Fruit fly (Drosophila melanogaster) whole organism, embryonic: ENCODE measurements around the gene CycB3.

Experiments used
- Asciz ChIP-seq: fragments of 200-800 bp; sonication (Bioruptor generic); optimal IDR thresholded peaks from 2 replicates; lab custom pipeline; 2017; ENCODE audit warnings: missing biosample characterization, mild to moderate bottlenecking, missing genetic modification characterization, missing genetic modification reagents
- BtbVII ChIP-seq: fragments of 200-800 bp; sonication (Bioruptor generic); optimal IDR thresholded peaks from 3 replicates; lab custom pipeline; 2017; ENCODE audit warnings: missing biosample characterization, mild to moderate bottlenecking, missing genetic modification characterization
- CG10147 ChIP-seq: fragments of 200-800 bp; sonication (Bioruptor generic); optimal IDR thresholded peaks from 2 replicates; lab custom pipeline; 2019; ENCODE audit warnings: missing biosample characterization, mild to moderate bottlenecking, missing genetic modification characterization, moderate library complexity
- CG1024 ChIP-seq: fragments of 200-800 bp; sonication (Bioruptor generic); IDR thresholded peaks from 2 replicates; pipeline ENCODE4 v1.3.6; 2022; ENCODE audit warnings: missing biosample characterization, missing genetic modification characterization
- CG10267 ChIP-seq: fragments of 200-800 bp; sonication (Bioruptor generic); optimal IDR thresholded peaks from 2 replicates; lab custom pipeline; 2018; ENCODE audit warnings: missing biosample characterization, mild to moderate bottlenecking, missing genetic modification characterization, moderate library complexity
- CG10462 ChIP-seq: fragments of 200-800 bp; sonication (Bioruptor generic); optimal IDR thresholded peaks from 2 replicates; lab custom pipeline; 2016; ENCODE audit warnings: missing biosample characterization, missing genetic modification characterization
- CG10565 ChIP-seq: fragments of 200-800 bp; sonication (Bioruptor generic); optimal IDR thresholded peaks from 3 replicates; lab custom pipeline; 2016; ENCODE audit warnings: missing biosample characterization, mild to moderate bottlenecking, missing genetic modification characterization
- CG11093 ChIP-seq: fragments of 200-800 bp; sonication (Bioruptor generic); IDR thresholded peaks from 3 replicates; pipeline ENCODE4 v1.3.6; 2022; ENCODE audit warnings: missing biosample characterization, missing genetic modification characterization
- CG11456 ChIP-seq: fragments of 200-800 bp; sonication (Bioruptor generic); IDR thresholded peaks from 3 replicates; pipeline ENCODE4 v1.3.6; 2022; ENCODE audit warnings: missing biosample characterization, missing genetic modification characterization
- CG12659 ChIP-seq: fragments of 200-800 bp; sonication (Bioruptor generic); optimal IDR thresholded peaks from 3 replicates; lab custom pipeline; 2017; ENCODE audit warnings: mild to moderate bottlenecking, missing biosample characterization, missing genetic modification reagents, missing genetic modification characterization
- CG13894 ChIP-seq: fragments of 200-800 bp; sonication (Bioruptor generic); optimal IDR thresholded peaks from 3 replicates; lab custom pipeline; 2018; ENCODE audit warnings: missing biosample characterization, mild to moderate bottlenecking, missing genetic modification characterization, moderate library complexity
- CG14710 ChIP-seq: fragments of 200-800 bp; sonication (Bioruptor generic); optimal IDR thresholded peaks from 3 replicates; lab custom pipeline; 2019; ENCODE audit warnings: missing biosample characterization, mild to moderate bottlenecking, missing genetic modification characterization, moderate library complexity
- CG15696 ChIP-seq: fragments of 200-800 bp; sonication (Bioruptor generic); optimal IDR thresholded peaks from 2 replicates; lab custom pipeline; 2019; ENCODE audit warnings: missing biosample characterization, mild to moderate bottlenecking, missing genetic modification characterization, moderate library complexity
- CG1602 ChIP-seq: fragments of 200-800 bp; sonication (Bioruptor generic); optimal IDR thresholded peaks from 3 replicates; lab custom pipeline; 2016; ENCODE audit warnings: missing biosample characterization, missing genetic modification characterization
- CG18011 ChIP-seq: fragments of 200-800 bp; sonication (Bioruptor generic); optimal IDR thresholded peaks from 2 replicates; lab custom pipeline; 2017; ENCODE audit warnings: missing biosample characterization, missing genetic modification characterization, mild to moderate bottlenecking, moderate library complexity, missing genotype
- CG18262 ChIP-seq: fragments of 200-800 bp; optimal IDR thresholded peaks from 3 replicates; lab custom pipeline; 2019; ENCODE audit warnings: missing biosample characterization, mild to moderate bottlenecking, missing genetic modification characterization, moderate library complexity
- CG2129 ChIP-seq: fragments of 200-800 bp; sonication (Bioruptor generic); IDR thresholded peaks from 2 replicates; pipeline ENCODE4 v1.3.6; 2022; ENCODE audit warnings: missing biosample characterization, missing genetic modification characterization; ENCODE audit not compliant: partially characterized antibody
- CG31441 ChIP-seq: fragments of 200-800 bp; sonication (Bioruptor generic); IDR thresholded peaks from 2 replicates; pipeline ENCODE4 v1.3.6; 2022; ENCODE audit warnings: missing biosample characterization, missing genetic modification characterization
- CG32772 ChIP-seq: fragments of 200-800 bp; sonication (Bioruptor generic); IDR thresholded peaks from 2 replicates; pipeline ENCODE4 v1.3.6; 2022; ENCODE audit warnings: missing biosample characterization, missing genetic modification characterization
- CG3995 ChIP-seq: fragments of 200-800 bp; sonication (Bioruptor generic); optimal IDR thresholded peaks from 3 replicates; lab custom pipeline; 2016; ENCODE audit warnings: missing biosample characterization, missing genetic modification characterization
- CG4282 ChIP-seq: fragments of 200-800 bp; sonication (Bioruptor generic); optimal IDR thresholded peaks from 2 replicates; lab custom pipeline; 2016; ENCODE audit warnings: missing biosample characterization, missing genetic modification characterization
- CG5245 ChIP-seq: fragments of 200-800 bp; sonication (Bioruptor generic); optimal IDR thresholded peaks from 3 replicates; lab custom pipeline; 2016; ENCODE audit warnings: missing biosample characterization, missing genetic modification characterization
- CG5953 ChIP-seq: fragments of 200-800 bp; sonication (Bioruptor generic); IDR thresholded peaks from 2 replicates; pipeline ENCODE4 v1.3.6; 2022; ENCODE audit warnings: missing biosample characterization, missing genetic modification characterization
- CG6254 ChIP-seq: fragments of 200-800 bp; sonication (Bioruptor generic); optimal IDR thresholded peaks from 3 replicates; lab custom pipeline; 2017; ENCODE audit warnings: mild to moderate bottlenecking, missing biosample characterization, missing genetic modification reagents, missing genetic modification characterization
- CG6689 ChIP-seq: fragments of 200-800 bp; sonication (Bioruptor generic); IDR thresholded peaks from 2 replicates; pipeline ENCODE4 v1.3.6; 2022; ENCODE audit warnings: missing biosample characterization, missing genetic modification characterization
- CG7372 ChIP-seq: fragments of 200-800 bp; sonication (Bioruptor generic); IDR thresholded peaks from 2 replicates; pipeline ENCODE4 v1.3.6; 2022; ENCODE audit warnings: missing biosample characterization, missing genetic modification characterization
- CG7556 ChIP-seq: fragments of 200-800 bp; sonication (Bioruptor generic); optimal IDR thresholded peaks from 2 replicates; lab custom pipeline; 2017; ENCODE audit warnings: missing biosample characterization, mild to moderate bottlenecking, missing genetic modification characterization
- CG9727 ChIP-seq: fragments of 200-800 bp; sonication (Bioruptor generic); optimal IDR thresholded peaks from 3 replicates; lab custom pipeline; 2017; ENCODE audit warnings: missing biosample characterization, mild to moderate bottlenecking, missing genetic modification characterization
- Doc3 ChIP-seq: fragments of 200-800 bp; sonication (Bioruptor generic); IDR thresholded peaks from 3 replicates; pipeline ENCODE4 v1.3.6; 2022; ENCODE audit warnings: missing biosample characterization, missing genetic modification characterization; ENCODE audit not compliant: partially characterized antibody
- Elba2 ChIP-seq: fragments of 200-800 bp; sonication (Bioruptor generic); optimal IDR thresholded peaks from 3 replicates; lab custom pipeline; 2016; ENCODE audit warnings: missing biosample characterization, missing genetic modification characterization
- HmgD ChIP-seq: fragments of 200-800 bp; sonication (Bioruptor generic); optimal IDR thresholded peaks from 3 replicates; lab custom pipeline; 2016; ENCODE audit warnings: missing biosample characterization, missing genetic modification characterization
- Max ChIP-seq: fragments of 200-800 bp; sonication (Bioruptor generic); optimal IDR thresholded peaks from 2 replicates; lab custom pipeline; 2016; ENCODE audit warnings: missing biosample characterization, mild to moderate bottlenecking, missing genetic modification characterization
- Nf-YB ChIP-seq: fragments of 200-800 bp; sonication (Bioruptor generic); optimal IDR thresholded peaks from 3 replicates; lab custom pipeline; 2019; ENCODE audit warnings: missing biosample characterization, mild to moderate bottlenecking, missing genetic modification characterization, moderate library complexity
- Nf-YC ChIP-seq: fragments of 200-800 bp; optimal IDR thresholded peaks from 3 replicates; lab custom pipeline; 2019; ENCODE audit warnings: missing biosample characterization, mild to moderate bottlenecking, missing genetic modification characterization, moderate library complexity
- TFAM ChIP-seq: fragments of 200-800 bp; sonication (Bioruptor generic); optimal IDR thresholded peaks from 2 replicates; lab custom pipeline; 2017; ENCODE audit warnings: missing biosample characterization, missing genetic modification characterization, inconsistent platforms
- ap ChIP-seq: fragments of 200-800 bp; sonication (Bioruptor generic); IDR thresholded peaks from 2 replicates; pipeline ENCODE4 v1.3.6; 2022; ENCODE audit warnings: missing biosample characterization, missing genetic modification characterization
- ase ChIP-seq: fragments of 200-800 bp; sonication (Bioruptor generic); IDR thresholded peaks from 3 replicates; pipeline ENCODE4 v1.3.6; 2022; ENCODE audit warnings: missing biosample characterization, missing genetic modification characterization
- ato ChIP-seq: fragments of 200-800 bp; sonication (Bioruptor generic); IDR thresholded peaks from 2 replicates; pipeline ENCODE4 v1.3.6; 2022; ENCODE audit warnings: missing biosample characterization, missing genetic modification characterization; ENCODE audit not compliant: partially characterized antibody
- br ChIP-seq: fragments of >200 bp; optimal IDR thresholded peaks from 2 replicates; lab custom pipeline; 2017
- cad ChIP-seq: fragments of >200 bp; optimal IDR thresholded peaks from 2 replicates; lab custom pipeline; 2017; ENCODE audit warnings: missing biosample characterization, missing genetic modification characterization
- cato ChIP-seq: fragments of 200-800 bp; sonication (Bioruptor generic); optimal IDR thresholded peaks from 2 replicates; lab custom pipeline; 2016; ENCODE audit warnings: missing biosample characterization, missing genetic modification characterization, borderline replicate concordance
- cg ChIP-seq: fragments of 200-800 bp; sonication (Bioruptor generic); optimal IDR thresholded peaks from 3 replicates; lab custom pipeline; 2019; ENCODE audit warnings: missing biosample characterization, mild to moderate bottlenecking, missing genetic modification characterization, moderate library complexity
- chinmo ChIP-seq: fragments of 200-800 bp; sonication (Bioruptor generic); IDR thresholded peaks from 4 replicates; pipeline ENCODE4 v1.3.6; 2022; ENCODE audit warnings: missing biosample characterization, missing genetic modification characterization; ENCODE audit not compliant: partially characterized antibody
- dati ChIP-seq: fragments of 200-800 bp; sonication (Bioruptor generic); IDR thresholded peaks from 2 replicates; pipeline ENCODE4 v1.3.6; 2022; ENCODE audit warnings: missing biosample characterization, missing genetic modification characterization
- dysf ChIP-seq: fragments of 200-800 bp; sonication (Bioruptor generic); IDR thresholded peaks from 3 replicates; pipeline ENCODE4 v1.3.6; 2022; ENCODE audit warnings: missing biosample characterization, missing genetic modification characterization
- ems ChIP-seq: fragments of 200-800 bp; sonication (Bioruptor generic); optimal IDR thresholded peaks from 3 replicates; lab custom pipeline; 2016; ENCODE audit warnings: missing biosample characterization, missing genetic modification characterization
- hbn ChIP-seq: fragments of 200-800 bp; sonication (Bioruptor generic); IDR thresholded peaks from 2 replicates; pipeline ENCODE4 v1.3.6; 2022; ENCODE audit warnings: missing biosample characterization, missing genetic modification characterization; ENCODE audit not compliant: partially characterized antibody
- kay ChIP-seq: fragments of 200-800 bp; sonication (Bioruptor generic); optimal IDR thresholded peaks from 2 replicates; lab custom pipeline; 2016; ENCODE audit warnings: missing biosample characterization, missing genetic modification characterization
- onecut ChIP-seq: fragments of 200-800 bp; sonication (Bioruptor generic); IDR thresholded peaks from 2 replicates; pipeline ENCODE4 v1.3.6; 2022; ENCODE audit warnings: missing biosample characterization, missing genetic modification characterization
- pzg ChIP-seq: fragments of 200-800 bp; sonication (Bioruptor generic); optimal IDR thresholded peaks from 3 replicates; lab custom pipeline; 2018; ENCODE audit warnings: missing biosample characterization, mild to moderate bottlenecking, missing genetic modification characterization, moderate library complexity
- vfl ChIP-seq: fragments of 200-800 bp; sonication (Bioruptor generic); optimal IDR thresholded peaks from 2 replicates; lab custom pipeline; 2016; ENCODE audit warnings: missing biosample characterization, missing genetic modification characterization

Gene CycB3

DNA sequence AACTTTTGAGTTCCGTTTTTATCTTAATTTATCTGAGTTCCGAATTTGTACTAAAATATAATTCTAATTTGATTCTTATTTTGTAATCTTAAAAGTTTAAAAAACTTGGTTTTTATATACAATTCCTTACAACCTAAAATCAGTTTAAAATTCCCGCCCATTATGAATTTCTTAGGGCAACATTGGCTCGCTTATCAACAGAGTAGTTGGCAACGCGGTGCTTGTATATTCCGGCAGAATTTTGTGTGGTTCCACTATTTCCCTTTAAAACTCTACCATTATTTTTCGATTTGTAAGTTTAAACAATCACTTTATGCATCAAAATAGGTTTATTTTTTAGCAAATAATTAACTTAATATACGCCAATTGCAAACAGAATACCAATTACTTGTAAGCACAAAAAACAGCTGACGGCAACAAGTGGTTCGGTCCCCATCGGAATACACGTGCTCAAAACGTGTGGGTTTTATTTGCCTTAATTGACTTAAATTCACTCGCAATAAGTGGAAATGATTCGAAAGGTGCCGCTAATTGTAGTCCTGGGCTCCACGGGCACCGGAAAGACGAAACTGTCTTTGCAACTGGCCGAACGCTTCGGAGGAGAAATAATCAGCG is 6.3 kb upstream of the CycB3 start, which contains the start of the genes CG11089 and CG31381 (continued):
- TF ChIP-seq CG3995 (no peak), CG31441 (0 out of 2 replicates have a peak, but pooled peaks have one; percentile 7), Doc3 (GFP tag; lab: Robert Waterston, UW) (no peak), CG10462 (GFP tag; lab: Kevin White, UChicago) (no peak), ap (GFP tag; lab: Robert Waterston, UW) (no peak), kay (GFP tag; lab: Kevin White, UChicago) (no peak), Asciz (GFP tag; lab: Kevin White, UChicago) (peak; percentile 25), CG6254 (GFP tag; lab: Kevin White, UChicago) (no peak), CG1024 (no peak), CG10147 (no peak), onecut (GFP tag; lab: Robert Waterston, UW) (no peak), CG4282 (GFP tag; lab: Kevin White, UChicago) (no peak), TFAM (GFP tag; lab: Kevin White, UChicago) (no peak), cato (GFP tag; lab: Kevin White, UChicago) (no peak), Nf-YB (GFP tag; lab: Kevin White, UChicago) (peak; percentile 7), CG7556 (GFP tag; lab: Kevin White, UChicago) (peak; percentile 24), CG12659 (GFP tag; lab: Kevin White, UChicago) (peak; percentile 44), CG9727 (GFP tag; lab: Kevin White, UChicago) (peak; percentile 46), ems (GFP tag; lab: Kevin White, UChicago) (no peak), CG7372 (no peak), CG18011 (no peak), CG10565 (no peak), CG11456 (GFP tag; lab: Robert Waterston, UW) (no peak), dati (GFP tag; lab: Robert Waterston, UW) (no peak), CG1602 (GFP tag; lab: Kevin White, UChicago) (no peak), CG5245 (GFP tag; lab: Kevin White, UChicago) (no peak), Elba2 (GFP tag; lab: Kevin White, UChicago) (peak; percentile 13), CG11093 (GFP tag; lab: Robert Waterston, UW) (no peak), vfl (GFP tag; lab: Kevin White, UChicago) (no peak), CG10267 (peak; percentile 45), CG6689 (GFP tag; lab: Robert Waterston, UW) (no peak), Max (peak; percentile 66), CG5953 (GFP tag; lab: Robert Waterston, UW) (no peak), Nf-YC (tag; lab: Kevin White, UChicago) (no peak), CG2129 (GFP tag; lab: Robert Waterston, UW) (no peak), cad (GFP tag; lab: Kevin White, UChicago) (no peak), pzg (GFP tag; lab: Kevin White, UChicago) (peak; percentile 50), dysf (GFP tag; lab: Robert Waterston, UW) (no peak), BtbVII (GFP tag; lab: Kevin White, UChicago) (no peak), CG15696 (tag; lab: Kevin White, UChicago) (no peak), CG18262 (tag; lab: Kevin White, UChicago) (no peak), ase (GFP tag; lab: Robert Waterston, UW) (no peak), cg (GFP tag; lab: Kevin White, UChicago) (no peak), ato (GFP tag; lab: Robert Waterston, UW) (no peak), CG14710 (tag; lab: Kevin White, UChicago) (peak; percentile 100), CG13894 (tag; lab: Kevin White, UChicago) (no peak), CG32772 (GFP tag; lab: Robert Waterston, UW) (no peak), hbn (GFP tag; lab: Robert Waterston, UW) (no peak), HmgD (GFP tag; lab: Kevin White, UChicago) (no peak), br (lab: Kevin White, UChicago) (no peak), chinmo (no peak)
